Fruit fly (Drosophila melanogaster) whole organism, wandering third instar larva: ENCODE results near the gene Nrx-IV.

Experiments used
- Dfd ChIP-seq: fragments of >200 bp; optimal IDR thresholded peaks from 2 replicates; lab custom pipeline; 2017; ENCODE audit warnings: missing biosample characterization, missing genetic modification characterization
- Hr78 ChIP-seq: fragments of >200 bp; optimal IDR thresholded peaks from 2 replicates; lab custom pipeline; 2017; ENCODE audit warnings: missing biosample characterization, missing genetic modification characterization
- Hr83 ChIP-seq: fragments of 200-300 bp; sonication (Bioruptor generic); optimal IDR thresholded peaks from 2 replicates; lab custom pipeline; 2016; ENCODE audit warnings: missing biosample characterization, mild to moderate bottlenecking, missing genetic modification characterization, moderate library complexity; ENCODE audit not compliant: poor library complexity, severe bottlenecking
- N ChIP-seq: fragments of >200 bp; optimal IDR thresholded peaks from 2 replicates; lab custom pipeline; 2018; ENCODE audit warnings: missing biosample characterization, missing external identifiers, missing genetic modification characterization
- Rel ChIP-seq, 2 experiments: fragments of 200-800 bp; sonication (Bioruptor generic) in 1 of 2; optimal IDR thresholded peaks; 2 replicates in 1 of 2; 3 replicates in 1 of 2; lab custom pipeline; 2016 to 2019; ENCODE audit warnings: mild to moderate bottlenecking in 2 of 2, missing biosample characterization in 2 of 2, missing genetic modification characterization in 2 of 2, moderate library complexity in 1 of 2
- brk ChIP-seq: fragments of 200-800 bp; sonication (Bioruptor generic); optimal IDR thresholded peaks from 2 replicates; lab custom pipeline; 2016; ENCODE audit warnings: missing biosample characterization, mild to moderate bottlenecking, missing genetic modification characterization
- dmrt93B ChIP-seq: fragments of 200-800 bp; sonication (Bioruptor generic); optimal IDR thresholded peaks from 2 replicates; lab custom pipeline; 2018; ENCODE audit warnings: missing biosample characterization, mild to moderate bottlenecking, missing genetic modification characterization
- h ChIP-seq: fragments of 200-800 bp; sonication (Bioruptor generic); optimal IDR thresholded peaks from 3 replicates; lab custom pipeline; 2016; ENCODE audit warnings: missing biosample characterization, mild to moderate bottlenecking, missing genetic modification characterization
- pan ChIP-seq: fragments of >200 bp; optimal IDR thresholded peaks from 2 replicates; lab custom pipeline; 2017
- psq ChIP-seq: fragments of 200-800 bp; sonication (Bioruptor generic); optimal IDR thresholded peaks from 3 replicates; lab custom pipeline; 2017; ENCODE audit warnings: missing biosample characterization, mild to moderate bottlenecking, missing genetic modification characterization, moderate library complexity
- rgr ChIP-seq: fragments of 200-800 bp; sonication (Bioruptor generic); optimal IDR thresholded peaks from 3 replicates; lab custom pipeline; 2016; ENCODE audit warnings: missing biosample characterization, mild to moderate bottlenecking, missing genetic modification characterization
- sage ChIP-seq: fragments of 200-800 bp; sonication (Bioruptor generic); optimal IDR thresholded peaks from 2 replicates; lab custom pipeline; 2016; ENCODE audit warnings: missing biosample characterization, mild to moderate bottlenecking, missing genetic modification characterization
- sv ChIP-seq: fragments of 200-800 bp; sonication (Bioruptor generic); optimal IDR thresholded peaks from 3 replicates; lab custom pipeline; 2016; ENCODE audit warnings: missing biosample characterization, missing genetic modification characterization
- usp ChIP-seq: fragments of >200 bp; optimal IDR thresholded peaks from 2 replicates; lab custom pipeline; 2017; ENCODE audit warnings: missing biosample characterization, missing genetic modification characterization

DNA sequence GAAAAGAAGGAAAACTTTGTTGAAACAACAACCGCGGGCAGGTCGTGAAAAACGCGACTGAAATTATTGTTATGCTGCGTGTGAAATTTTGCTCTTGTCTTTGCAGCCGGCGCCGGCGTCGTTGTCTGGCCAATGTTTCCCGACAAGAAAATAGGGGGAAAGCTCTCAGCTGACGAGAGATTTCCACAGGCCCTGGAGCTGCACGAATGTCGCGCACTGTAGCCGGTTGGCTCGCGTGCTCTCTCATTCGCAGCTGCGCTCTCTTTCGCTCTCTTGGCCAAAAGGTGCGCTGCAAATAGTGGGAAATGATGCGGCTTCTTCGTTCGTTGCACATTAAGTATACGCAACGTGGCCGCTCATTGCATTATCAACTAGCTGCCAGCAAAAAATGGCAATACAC, 17.4 kb downstream of the Nrx-IV start, which contains the start of gene CG9760:
- TF ChIP-seq brk (GFP tag; lab: Kevin White, UChicago): no peak
- TF ChIP-seq N: no peak
- TF ChIP-seq psq (GFP tag; lab: Kevin White, UChicago): no peak
- no peak for TF ChIP-seq Rel (GFP tag; optimal IDR thresholded peaks at IDR 0.05; lab: Kevin White, UChicago)
- TF ChIP-seq Rel (tag; optimal IDR thresholded peaks at IDR 0.05; lab: Kevin White, UChicago): no peak
- TF ChIP-seq dmrt93B (GFP tag; lab: Kevin White, UChicago): no peak
- TF ChIP-seq Hr78 (GFP tag; lab: Kevin White, UChicago): no peak
- TF ChIP-seq usp (GFP tag; lab: Kevin White, UChicago): no peak
- TF ChIP-seq Dfd: no peak
- TF ChIP-seq Hr83 (GFP tag; lab: Kevin White, UChicago): no peak
- TF ChIP-seq rgr (GFP tag; lab: Kevin White, UChicago): no peak
- no peak for TF ChIP-seq sv (GFP tag; lab: Kevin White, UChicago)
- no peak for TF ChIP-seq pan (lab: Kevin White, UChicago)
- no peak for TF ChIP-seq sage (GFP tag; lab: Kevin White, UChicago)
- no peak for TF ChIP-seq h
